Worm (Caenorhabditis elegans) whole organism, midembryonic: ENCODE results near the gene cnc-4.

Experiments
- cog-1 ChIP-seq: sonication (generic microtip); optimal IDR thresholded peaks from 2 replicates; lab custom pipeline; 2016; ENCODE audit warnings: missing genetic modification characterization, missing compliant biosample characterization
- flt-1 ChIP-seq: fragments of 200-800 bp; sonication (Bioruptor generic); IDR thresholded peaks from 2 replicates; pipeline ENCODE4 v1.3.6; 2022; ENCODE audit warnings: missing genetic modification characterization, missing compliant biosample characterization
- med-1 ChIP-seq: sonication (generic microtip); optimal IDR thresholded peaks from 2 replicates; lab custom pipeline; 2017; ENCODE audit warnings: missing genetic modification characterization, mild to moderate bottlenecking, missing compliant biosample characterization, antibody characterized with exemption, missing genetic modification reagents; ENCODE audit not compliant: insufficient read depth
- ref-1 ChIP-seq: fragments of 200-800 bp; sonication (Bioruptor generic); conservative IDR thresholded peaks from 2 replicates; pipeline ENCODE4 v1.3.6; 2022; ENCODE audit warnings: missing genetic modification reagents, missing genetic modification characterization, missing compliant biosample characterization
- tab-1 ChIP-seq: fragments of 200-800 bp; sonication (Bioruptor generic); IDR thresholded peaks from 2 replicates; pipeline ENCODE4 v1.3.6; 2022; ENCODE audit warnings: missing genetic modification characterization, missing compliant biosample characterization
- ztf-23 ChIP-seq: fragments of 200-800 bp; sonication (Bioruptor generic); IDR thresholded peaks from 2 replicates; pipeline ENCODE4 v1.3.6; 2022; ENCODE audit warnings: missing genetic modification reagents, missing genetic modification characterization, missing compliant biosample characterization
- ztf-29 ChIP-seq: fragments of 200-800 bp; sonication (Bioruptor generic); IDR thresholded peaks from 2 replicates; pipeline ENCODE4 v1.3.6; 2022; ENCODE audit warnings: missing genetic modification reagents, missing genetic modification characterization, missing compliant biosample characterization

DNA sequence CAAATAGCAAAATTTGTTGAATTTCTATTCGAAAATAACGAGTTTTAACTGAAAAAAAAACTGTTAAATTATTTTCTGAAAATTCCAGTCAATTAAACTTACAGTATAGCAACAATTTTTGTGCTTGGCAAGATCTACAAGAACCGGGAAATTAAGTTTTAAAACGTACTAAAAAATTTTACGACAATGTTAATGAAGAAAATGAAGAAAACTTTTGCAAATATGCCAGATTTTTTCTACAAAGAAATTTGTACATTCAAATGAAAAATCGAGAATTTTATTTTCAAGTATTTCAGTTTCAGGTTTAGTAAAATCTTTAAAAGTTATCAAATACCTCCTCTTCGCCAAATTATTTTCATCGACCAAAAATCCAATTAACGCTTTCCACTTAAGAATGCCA is 5.0 kb upstream of the cnc-4 start, which contains the start of gene cnc-11:
- TF ChIP-seq flt-1 (GFP tag; lab: Robert Waterston, UW) (no peak), tab-1 (GFP tag; lab: Robert Waterston, UW) (no peak), med-1 (GFP tag; lab: Kevin White, UChicago) (no peak), ztf-23 (GFP tag; lab: Robert Waterston, UW) (no peak), ref-1 (no peak), ztf-29 (GFP tag; lab: Robert Waterston, UW) (no peak), cog-1 (tag; lab: Kevin White, UChicago) (no peak)
